Worm (Caenorhabditis elegans) whole organism, L1 larva: ENCODE measurements around the gene nhr-131.

Experiments
- alr-1 ChIP-seq: fragments of 200-800 bp; sonication (Bioruptor generic); optimal IDR thresholded peaks from 2 replicates; lab custom pipeline; 2018; ENCODE audit warnings: borderline replicate concordance, mild to moderate bottlenecking, missing genetic modification characterization, missing compliant biosample characterization
- aly-2 ChIP-seq: fragments of 150-350 bp; optimal IDR thresholded peaks from 2 replicates; lab custom pipeline; 2014; ENCODE audit warnings: missing biosample characterization, missing genetic modification characterization
- dpl-1 ChIP-seq, 3 experiments: fragments of 150-350 bp in 2 of 3; sonication (generic microtip) in 1 of 3; optimal IDR thresholded peaks; 2 replicates each; lab custom pipeline; 2014 to 2017; ENCODE audit warnings: missing biosample characterization in 3 of 3, missing genetic modification characterization in 3 of 3, missing genetic modification reagents in 3 of 3
- snpc-4 ChIP-seq: fragments of 150-350 bp; optimal IDR thresholded peaks from 2 replicates; lab custom pipeline; 2014; ENCODE audit warnings: missing biosample characterization, missing genetic modification characterization
- tbx-2 ChIP-seq: sonication (generic microtip); optimal IDR thresholded peaks from 2 replicates; lab custom pipeline; 2016; ENCODE audit warnings: missing genetic modification characterization, missing compliant biosample characterization

DNA sequence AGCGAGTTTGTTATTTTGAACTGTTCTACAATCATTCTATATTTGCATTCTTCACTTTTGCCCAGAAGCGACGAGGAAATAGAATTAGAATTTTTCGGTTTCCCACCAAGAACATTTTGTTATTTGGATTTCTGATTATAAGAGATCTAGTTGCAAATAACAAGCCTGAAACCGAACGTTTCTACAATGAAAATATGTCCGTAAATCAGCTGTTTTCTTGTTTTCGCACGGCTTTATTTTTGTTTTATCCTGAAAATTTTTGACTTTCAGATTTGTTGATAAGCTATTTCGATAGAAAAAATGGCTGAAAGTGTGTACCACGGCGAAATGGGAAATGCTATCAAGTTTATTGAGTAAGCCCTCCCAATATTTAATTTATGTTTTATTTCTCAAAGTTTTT, 33.4 kb downstream of the nhr-131 start, which contains the start of gene srw-108:
- TF ChIP-seq dpl-1 (GFP tag; optimal IDR thresholded peaks at IDR 0.05; lab: Kevin White, UChicago), result no peak
- no peak for TF ChIP-seq alr-1 (tag; lab: Kevin White, UChicago)
- no peak for TF ChIP-seq tbx-2
- TF ChIP-seq aly-2 (tag; lab: Kevin White, UChicago), result no peak
- TF ChIP-seq snpc-4 (tag; lab: Kevin White, UChicago), result no peak
